Fruit fly (Drosophila melanogaster) whole organism, pupa: ENCODE data around the gene CG8539.

Source experiments
- CG13204 ChIP-seq: fragments of 200-800 bp; sonication (Bioruptor generic); optimal IDR thresholded peaks from 2 replicates; lab custom pipeline; 2018; ENCODE audit warnings: missing biosample characterization, mild to moderate bottlenecking, missing genetic modification characterization, moderate library complexity
- CG15710 ChIP-seq: fragments of 200-800 bp; sonication (Bioruptor generic); optimal IDR thresholded peaks from 2 replicates; lab custom pipeline; 2018; ENCODE audit warnings: missing biosample characterization, mild to moderate bottlenecking, missing genetic modification characterization, moderate library complexity
- CG32121 ChIP-seq: fragments of 200-800 bp; sonication (Bioruptor generic); IDR thresholded peaks from 2 replicates; pipeline ENCODE4 v1.3.6; 2022; ENCODE audit warnings: missing biosample characterization, missing genetic modification characterization
- CG34367 ChIP-seq: fragments of 200-800 bp; sonication (Bioruptor generic); optimal IDR thresholded peaks from 2 replicates; lab custom pipeline; 2018; ENCODE audit warnings: missing biosample characterization, mild to moderate bottlenecking, missing genetic modification characterization
- CG4496 ChIP-seq: fragments of 200-800 bp; sonication (Bioruptor generic); IDR thresholded peaks from 3 replicates; pipeline ENCODE4 v1.3.6; 2022; ENCODE audit warnings: missing biosample characterization, missing genetic modification characterization
- CG8301 ChIP-seq: fragments of 200-800 bp; sonication (Bioruptor generic); optimal IDR thresholded peaks from 2 replicates; lab custom pipeline; 2018; ENCODE audit warnings: missing biosample characterization, mild to moderate bottlenecking, missing genetic modification characterization
- CG9948 ChIP-seq: fragments of 200-800 bp; sonication (Bioruptor generic); optimal IDR thresholded peaks from 2 replicates; lab custom pipeline; 2018; ENCODE audit warnings: missing biosample characterization, mild to moderate bottlenecking, missing genetic modification characterization, moderate library complexity
- D1 ChIP-seq: fragments of 200-800 bp; sonication (Bioruptor generic); optimal IDR thresholded peaks from 2 replicates; lab custom pipeline; 2018; ENCODE audit warnings: missing biosample characterization, mild to moderate bottlenecking, missing genetic modification characterization, moderate library complexity
- EcR ChIP-seq: fragments of 200-800 bp; sonication (Bioruptor generic); optimal IDR thresholded peaks from 3 replicates; lab custom pipeline; 2019; ENCODE audit warnings: missing biosample characterization, missing genetic modification characterization, mild to moderate bottlenecking, moderate library complexity, missing genetic modification reagents
- Pif1A ChIP-seq: fragments of 200-800 bp; sonication (Bioruptor generic); optimal IDR thresholded peaks from 3 replicates; lab custom pipeline; 2016; ENCODE audit warnings: missing biosample characterization, missing genetic modification characterization
- Pif1B ChIP-seq: fragments of 200-800 bp; sonication (Bioruptor generic); optimal IDR thresholded peaks from 3 replicates; lab custom pipeline; 2016; ENCODE audit warnings: missing biosample characterization, missing genetic modification characterization
- Snoo ChIP-seq: fragments of 200-800 bp; sonication (Bioruptor generic); optimal IDR thresholded peaks from 3 replicates; lab custom pipeline; 2017; ENCODE audit warnings: missing biosample characterization, mild to moderate bottlenecking, missing genetic modification characterization, inconsistent platforms
- fd96Ca ChIP-seq: fragments of 200-800 bp; sonication (Bioruptor generic); IDR thresholded peaks from 3 replicates; pipeline ENCODE4 v1.3.6; 2022; ENCODE audit warnings: missing biosample characterization, missing genetic modification characterization
- gl ChIP-seq: fragments of 200-800 bp; sonication (Bioruptor generic); optimal IDR thresholded peaks from 2 replicates; lab custom pipeline; 2018; ENCODE audit warnings: missing biosample characterization, mild to moderate bottlenecking, missing genetic modification characterization

DNA sequence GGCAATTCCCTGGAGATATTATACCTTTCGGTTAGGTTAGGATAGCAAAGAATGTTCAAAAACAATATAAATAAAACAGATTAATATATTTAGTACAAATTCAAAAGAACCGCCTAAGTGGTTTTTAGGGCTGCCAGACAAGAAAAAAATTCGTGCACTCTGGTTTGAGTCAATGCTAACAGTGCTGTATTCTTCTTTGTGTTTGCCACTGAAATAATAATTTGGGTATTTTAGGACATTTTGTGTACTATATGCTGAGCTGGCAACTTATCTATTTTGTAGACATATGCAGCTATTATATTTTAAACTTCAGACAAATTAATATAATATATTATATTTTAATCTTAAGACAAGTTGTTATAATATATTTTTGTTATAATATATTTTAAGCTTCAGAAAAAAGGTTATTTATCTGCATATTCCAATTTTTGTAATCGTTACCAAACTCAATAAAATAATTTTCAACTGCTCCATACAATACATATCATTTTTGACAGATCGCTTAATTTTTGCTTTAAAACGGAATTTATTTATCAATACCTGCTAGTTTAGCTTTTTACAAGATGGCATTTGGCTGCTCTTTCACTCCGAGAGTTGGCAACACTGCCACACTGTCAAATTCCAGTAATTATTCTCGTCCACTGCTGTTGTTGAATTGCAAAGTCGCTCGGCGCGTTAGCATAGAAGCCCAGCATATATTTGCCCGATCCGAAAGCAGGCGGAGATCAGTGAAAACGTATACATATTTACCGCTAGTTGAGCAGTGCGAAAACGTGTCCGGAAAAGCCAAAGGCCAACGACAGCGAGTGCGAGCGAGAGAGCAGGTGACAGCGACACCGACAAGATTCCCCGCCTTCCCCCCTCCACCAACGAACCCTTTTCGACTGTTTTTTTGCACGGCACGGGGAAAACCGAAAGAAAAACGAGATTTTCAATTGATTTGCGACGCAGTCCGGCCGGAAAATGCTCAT, 12.1 kb upstream of the CG8539 start, which contains the start of gene CG7546:
- no peak for TF ChIP-seq CG9948 (tag; lab: Kevin White, UChicago)
- no peak for TF ChIP-seq Pif1A (GFP tag; lab: Kevin White, UChicago)
- no peak for TF ChIP-seq D1 (tag; lab: Kevin White, UChicago)
- no peak for TF ChIP-seq gl
- TF ChIP-seq CG32121 = no peak
- TF ChIP-seq fd96Ca = peak; percentile 13; the same call in 1 of the 3 replicates
- TF ChIP-seq CG4496 = 0 out of 3 replicates have a peak, but pooled peaks have one; percentile 26
- peak; percentile 56 for TF ChIP-seq EcR (GFP tag; lab: Kevin White, UChicago)
- TF ChIP-seq Pif1B (GFP tag; lab: Kevin White, UChicago) = no peak
- no peak for TF ChIP-seq CG34367 (tag; lab: Kevin White, UChicago)
- no peak for TF ChIP-seq CG8301
- peak; percentile 38 for TF ChIP-seq CG15710
- peak; percentile 26 for TF ChIP-seq CG13204 (GFP tag; lab: Kevin White, UChicago)
- TF ChIP-seq Snoo (tag; lab: Kevin White, UChicago) = no peak
